Fruit fly (Drosophila melanogaster): Measurements from ENCODE around the gene wupA.

Gene wupA

dm6 chrX:18118519-18118918 is 1.8 kb upstream of the wupA start:
- TF ChIP-seq CG6654 (GFP tag; optimal IDR thresholded peaks at IDR 0.05) (no peak), CG10274 (GFP tag; optimal IDR thresholded peaks at IDR 0.05) (peak; percentile 86), HmgZ (tag; optimal IDR thresholded peaks at IDR 0.05) (no peak), CG10543 (GFP tag; optimal IDR thresholded peaks at IDR 0.05) (peak; percentile 42), stc (GFP tag; IDR thresholded peaks at IDR 0.05) (no peak), Vsx1 (GFP tag; optimal IDR thresholded peaks at IDR 0.05) (no peak), nom (GFP tag; optimal IDR thresholded peaks at IDR 0.05) (no peak), Jarid2 (GFP tag; optimal IDR thresholded peaks at IDR 0.05) (no peak), CG13296 (GFP tag; optimal IDR thresholded peaks at IDR 0.05) (no peak), bowl (GFP tag; IDR thresholded peaks at IDR 0.05) (no peak), sd (tag; optimal IDR thresholded peaks at IDR 0.05) (peak; percentile 39), CG12659 (GFP tag; optimal IDR thresholded peaks at IDR 0.05) (no peak), CG18476 (GFP tag; optimal IDR thresholded peaks at IDR 0.05) (no peak), Drgx (GFP tag; IDR thresholded peaks at IDR 0.05) (no peak), CG9876 (GFP tag; optimal IDR thresholded peaks at IDR 0.05) (no peak), CG12769 (tag; optimal IDR thresholded peaks at IDR 0.05) (peak; percentile 81), CG15073 (GFP tag; optimal IDR thresholded peaks at IDR 0.05) (no peak), ap (GFP tag; IDR thresholded peaks at IDR 0.05) (no peak)

dm6 chrX:18114770-18115169 is 2.0 kb downstream of the wupA start:
- peak; percentile 91 for TF ChIP-seq CG7372 (GFP tag; IDR thresholded peaks at IDR 0.05)
- no peak for TF ChIP-seq sim (GFP tag; IDR thresholded peaks at IDR 0.05)
- TF ChIP-seq sens (GFP tag) = peak; percentile 5
- TF ChIP-seq sr (GFP tag; IDR thresholded peaks at IDR 0.05) = peak; percentile 61; the same call in 2 of the 3 replicates
- TF ChIP-seq Deaf1 (tag; optimal IDR thresholded peaks at IDR 0.05) = peak; percentile 20
- TF ChIP-seq ci (GFP tag; IDR thresholded peaks at IDR 0.05) = 0 out of 3 replicates have a peak, but pooled peaks have one; percentile 19
- TF ChIP-seq H15 (GFP tag; IDR thresholded peaks at IDR 0.05) = no peak
- TF ChIP-seq Ets65A (GFP tag) = peak; percentile 57
- peak in 1 of 2 experiments; percentile 19 for TF ChIP-seq Trl (optimal IDR thresholded peaks at IDR 0.05)
- no peak for TF ChIP-seq Trl (GFP tag; optimal IDR thresholded peaks at IDR 0.05)
- 0 out of 3 replicates have a peak, but pooled peaks have one; percentile 61 for TF ChIP-seq so (GFP tag; IDR thresholded peaks at IDR 0.05)
- TF ChIP-seq grn (GFP tag; optimal IDR thresholded peaks at IDR 0.05) = no peak
- no peak for TF ChIP-seq CG3281 (GFP tag; optimal IDR thresholded peaks at IDR 0.05)
- no peak for TF ChIP-seq CG8765 (GFP tag; IDR thresholded peaks at IDR 0.05)
- peak; percentile 71 for TF ChIP-seq CG10321 (GFP tag; IDR thresholded peaks at IDR 0.05)
- TF ChIP-seq CG3995 (GFP tag; optimal IDR thresholded peaks at IDR 0.05) = no peak

- TF ChIP-seq insv (GFP tag; optimal IDR thresholded peaks at IDR 0.05) (no peak), bigmax (GFP tag; optimal IDR thresholded peaks at IDR 0.05) (peak; percentile 79), CG8290 (GFP tag; optimal IDR thresholded peaks at IDR 0.05) (peak; percentile 58), CG8290 (tag; optimal IDR thresholded peaks at IDR 0.05) (no peak), Dref (GFP tag; IDR thresholded peaks at IDR 0.05) (0 out of 2 replicates have a peak, but pooled peaks have one; percentile 35)
Observed at dm6 chrX:18108676-18109075, 8.0 kb downstream of the wupA start.

- 0 out of 2 replicates have a peak, but pooled peaks have one; percentile 21 for TF ChIP-seq E2f2 (GFP tag; IDR thresholded peaks at IDR 0.05)
- peak; percentile 58; the same call in 1 of the 2 replicates for TF ChIP-seq nerfin-2 (GFP tag; IDR thresholded peaks at IDR 0.05; ENCODE audit: partially characterized antibody)
- TF ChIP-seq hb (GFP tag; IDR thresholded peaks at IDR 0.05; ENCODE audit: partially characterized antibody) = peak; percentile 53; the same call in 1 of the 3 replicates
- 0 out of 3 replicates have a peak, but pooled peaks have one; percentile 9 for TF ChIP-seq CG34224 (GFP tag; IDR thresholded peaks at IDR 0.05; ENCODE audit: partially characterized antibody)
- peak; percentile 7 for TF ChIP-seq BEAF-32 (GFP tag; optimal IDR thresholded peaks at IDR 0.05)
- TF ChIP-seq Dll (GFP tag; IDR thresholded peaks at IDR 0.05; ENCODE audit: partially characterized antibody) = peak; percentile 20; the same call in 1 of the 4 replicates
- peak; percentile 47; the same call in 1 of the 3 replicates for TF ChIP-seq HLH4C (GFP tag; IDR thresholded peaks at IDR 0.05; ENCODE audit: partially characterized antibody)
- TF ChIP-seq tup (GFP tag; optimal IDR thresholded peaks at IDR 0.05) = no peak
- TF ChIP-seq CG16813 (GFP tag; IDR thresholded peaks at IDR 0.05; ENCODE audit: partially characterized antibody) = peak; percentile 31; the same call in 1 of the 3 replicates
- TF ChIP-seq Med (GFP tag) = peak; percentile 10
- no peak for TF ChIP-seq slbo (GFP tag; IDR thresholded peaks at IDR 0.05)
Observed at dm6 chrX:18106686-18107085, 10.0 kb downstream of the wupA start.
